Worm (Caenorhabditis elegans) whole organism, mixed stage, embryonic: ENCODE data around the gene znf-207.
"Not testable (repeated sequence)": the region's sequence is repeated elsewhere in the genome, so short reads cannot be mapped to it uniquely, and the experiment has no call there.

ENCODE experiments used
- M03D4.4 ChIP-seq: sonication (generic microtip); optimal IDR thresholded peaks from 2 replicates; lab custom pipeline; 2017; ENCODE audit warnings: mild to moderate bottlenecking, missing genetic modification characterization, missing compliant biosample characterization
- bed-3 ChIP-seq: fragments of 200-800 bp; sonication (Bioruptor generic); optimal IDR thresholded peaks from 3 replicates; lab custom pipeline; 2018; ENCODE audit warnings: mild to moderate bottlenecking, missing genetic modification characterization, moderate library complexity, missing compliant biosample characterization
- blmp-1 ChIP-seq: fragments of 150-350 bp; optimal IDR thresholded peaks from 2 replicates; lab custom pipeline; 2014; ENCODE audit warnings: missing biosample characterization, missing genetic modification characterization
- ceh-39 ChIP-seq: fragments of 150-350 bp; optimal IDR thresholded peaks from 2 replicates; lab custom pipeline; 2014; ENCODE audit warnings: missing biosample characterization, missing genetic modification characterization
- ces-1 ChIP-seq: fragments of 150-350 bp; optimal IDR thresholded peaks from 2 replicates; lab custom pipeline; 2014; ENCODE audit warnings: missing biosample characterization, missing genetic modification reagents, missing genetic modification characterization
- drap-1 ChIP-seq: fragments of 200-800 bp; sonication (Bioruptor generic); optimal IDR thresholded peaks from 3 replicates; lab custom pipeline; 2018; ENCODE audit warnings: mild to moderate bottlenecking, missing genetic modification characterization, missing compliant biosample characterization
- elt-1 ChIP-seq: sonication (generic microtip); optimal IDR thresholded peaks from 2 replicates; lab custom pipeline; 2017; ENCODE audit warnings: missing genetic modification characterization, mild to moderate bottlenecking, missing compliant biosample characterization, antibody characterized with exemption, moderate library complexity, borderline replicate concordance; ENCODE audit not compliant: insufficient read depth
- ham-2 ChIP-seq: fragments of 200-800 bp; sonication (Bioruptor generic); optimal IDR thresholded peaks from 2 replicates; lab custom pipeline; 2018; ENCODE audit warnings: mild to moderate bottlenecking, missing genetic modification characterization, missing compliant biosample characterization
- hlh-1 ChIP-seq: fragments of 150-350 bp; optimal IDR thresholded peaks from 2 replicates; lab custom pipeline; 2014; ENCODE audit warnings: missing biosample characterization, missing genetic modification reagents, missing genetic modification characterization
- lsy-2 ChIP-seq: fragments of 150-350 bp; optimal IDR thresholded peaks from 2 replicates; lab custom pipeline; 2014; ENCODE audit warnings: missing biosample characterization, missing genetic modification characterization
- mab-5 ChIP-seq: fragments of 150-350 bp; optimal IDR thresholded peaks from 2 replicates; lab custom pipeline; 2014; ENCODE audit warnings: missing biosample characterization, missing genetic modification characterization
- mep-1 ChIP-seq: fragments of 150-350 bp; optimal IDR thresholded peaks from 2 replicates; lab custom pipeline; 2017; ENCODE audit warnings: missing biosample characterization, missing genetic modification reagents, missing genetic modification characterization, inconsistent platforms
- mls-2 ChIP-seq: sonication (generic microtip); optimal IDR thresholded peaks from 2 replicates; lab custom pipeline; 2016; ENCODE audit warnings: mild to moderate bottlenecking, missing genetic modification characterization, moderate library complexity, missing compliant biosample characterization
- nhr-12 ChIP-seq: fragments of 150-350 bp; optimal IDR thresholded peaks from 2 replicates; lab custom pipeline; 2014; ENCODE audit warnings: missing biosample characterization, missing genetic modification characterization
- nhr-2 ChIP-seq: fragments of 150-350 bp; optimal IDR thresholded peaks from 2 replicates; lab custom pipeline; 2014; ENCODE audit warnings: missing biosample characterization, missing genetic modification characterization
- nhr-237 ChIP-seq: fragments of 150-350 bp; optimal IDR thresholded peaks from 2 replicates; lab custom pipeline; 2014; ENCODE audit warnings: missing biosample characterization, missing genetic modification characterization
- nhr-28 ChIP-seq: fragments of 150-350 bp; optimal IDR thresholded peaks from 2 replicates; lab custom pipeline; 2014; ENCODE audit warnings: missing biosample characterization, missing genetic modification characterization
- nhr-76 ChIP-seq: sonication (generic microtip); optimal IDR thresholded peaks from 2 replicates; lab custom pipeline; 2017; ENCODE audit warnings: missing biosample characterization, missing genetic modification characterization
- pha-4 ChIP-seq: fragments of 150-350 bp; optimal IDR thresholded peaks from 2 replicates; lab custom pipeline; 2018; ENCODE audit warnings: missing biosample characterization, missing genetic modification reagents, missing genetic modification characterization
- sem-2 ChIP-seq: fragments of 200-800 bp; sonication (Bioruptor generic); optimal IDR thresholded peaks from 2 replicates; lab custom pipeline; 2018; ENCODE audit warnings: mild to moderate bottlenecking, missing genetic modification characterization, missing compliant biosample characterization
- sptf-1 ChIP-seq: sonication (generic microtip); optimal IDR thresholded peaks from 2 replicates; lab custom pipeline; 2017; ENCODE audit warnings: mild to moderate bottlenecking, missing genetic modification characterization, moderate library complexity, missing compliant biosample characterization
- tbx-8 ChIP-seq: fragments of 200-800 bp; sonication (Bioruptor generic); optimal IDR thresholded peaks from 2 replicates; lab custom pipeline; 2018; ENCODE audit warnings: mild to moderate bottlenecking, missing genetic modification characterization, moderate library complexity, missing compliant biosample characterization
- unc-39 ChIP-seq: fragments of 150-350 bp; optimal IDR thresholded peaks from 2 replicates; lab custom pipeline; 2014; ENCODE audit warnings: missing biosample characterization, missing genetic modification characterization
- zip-8 ChIP-seq: fragments of 150-350 bp; optimal IDR thresholded peaks from 2 replicates; lab custom pipeline; 2014; ENCODE audit warnings: missing biosample characterization, missing genetic modification characterization
- ztf-11 ChIP-seq: fragments of 150-350 bp; optimal IDR thresholded peaks from 2 replicates; lab custom pipeline; 2014; ENCODE audit warnings: missing biosample characterization, missing genetic modification characterization

The znf-207 gene

DNA sequence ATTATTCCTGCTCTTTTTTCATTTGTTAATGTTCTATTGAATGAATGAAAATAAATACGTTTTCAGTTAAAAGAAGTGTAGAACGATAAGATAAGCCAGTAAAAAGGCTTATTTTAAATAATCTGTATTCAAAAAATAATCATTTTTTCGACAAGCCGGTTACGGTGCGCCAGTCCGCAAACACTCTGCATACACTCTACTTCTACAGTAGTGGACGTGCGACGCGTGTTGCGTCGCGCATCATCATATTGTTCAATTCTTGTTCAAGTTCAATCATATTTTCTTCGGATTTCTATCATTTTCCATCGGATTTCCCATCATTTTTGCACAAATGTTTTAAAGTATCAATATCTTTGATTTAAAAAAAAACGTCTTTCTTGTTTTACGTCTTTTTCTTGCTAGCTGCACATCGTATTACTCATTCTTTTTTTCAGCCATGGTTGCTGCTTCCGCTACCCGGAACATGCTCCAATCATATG lies 9.2 kb downstream of the znf-207 start, which contains the start of gene B0035.18:
TSS of gene B0035.18 (plus strand) at position 429 of the 479 bp plus-strand sequence.
- no peak for TF ChIP-seq sptf-1
- no peak for TF ChIP-seq sem-2 (GFP tag; lab: Kevin White, UChicago)
- no peak for TF ChIP-seq nhr-2 (tag; lab: Kevin White, UChicago)
- TF ChIP-seq mls-2 (tag; lab: Kevin White, UChicago) = no peak

DNA sequence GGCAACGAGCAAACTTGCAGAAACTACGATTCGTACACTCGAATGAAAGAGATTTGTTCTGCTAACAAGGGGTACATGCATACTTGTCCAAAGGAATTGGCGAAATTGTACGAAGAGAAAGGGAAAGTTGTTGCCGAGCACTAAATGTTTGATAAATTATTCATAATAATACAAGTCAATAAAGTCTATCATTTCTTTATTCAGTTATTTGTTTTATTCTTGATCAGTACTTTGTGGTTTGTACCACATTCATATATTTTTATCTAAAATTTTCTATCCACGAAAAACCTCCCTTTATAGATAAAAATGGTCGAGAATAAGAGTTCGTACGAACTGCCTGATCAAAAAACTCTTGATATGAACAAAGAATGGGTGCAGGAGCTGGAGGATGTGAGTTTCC lies 9.7 kb downstream of the znf-207 start, which contains the start of gene edg-1:
TSS of gene edg-1 (plus strand) at position 301 of the 400 bp plus-strand sequence.
- no peak for TF ChIP-seq ham-2 (GFP tag; lab: Kevin White, UChicago)
- no peak for TF ChIP-seq nhr-76 (tag; lab: Kevin White, UChicago)
- no peak for TF ChIP-seq pha-4 (tag; lab: Kevin White, UChicago)
- no peak for TF ChIP-seq mab-5 (tag; lab: Kevin White, UChicago)
- TF ChIP-seq unc-39 = no peak

DNA sequence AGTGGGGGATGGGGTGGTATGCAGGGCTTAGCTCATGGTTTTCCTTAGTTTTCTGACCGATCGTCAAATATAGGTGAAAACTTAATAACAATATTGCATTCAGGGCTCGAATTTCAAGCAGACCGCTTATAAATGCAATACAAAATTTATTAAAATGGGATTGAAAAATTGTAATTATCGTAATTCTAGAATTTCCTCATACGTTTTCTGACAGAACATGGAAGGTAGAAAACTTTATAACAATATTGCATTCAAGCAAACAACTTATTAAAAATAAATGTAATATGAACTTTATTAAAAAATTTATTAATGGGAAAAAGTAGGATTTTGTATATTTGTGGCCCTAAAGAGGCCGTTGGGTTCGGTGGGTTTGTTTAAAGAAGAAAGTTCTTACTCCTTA lies 12.9 kb downstream of the znf-207 start:
- TF ChIP-seq elt-1 (tag; lab: Kevin White, UChicago) = no peak
- no peak for TF ChIP-seq mab-5 (tag; lab: Kevin White, UChicago)
- TF ChIP-seq nhr-28 (tag; lab: Kevin White, UChicago) = no peak
- no peak for TF ChIP-seq zip-8
- TF ChIP-seq nhr-237 (tag; lab: Kevin White, UChicago) = no peak
- no peak for TF ChIP-seq nhr-12 (tag; lab: Kevin White, UChicago)
- no peak for TF ChIP-seq sptf-1
- TF ChIP-seq sem-2 (GFP tag; lab: Kevin White, UChicago) = no peak
- no peak for TF ChIP-seq hlh-1 (tag; lab: Kevin White, UChicago)
- TF ChIP-seq pha-4 (tag; lab: Kevin White, UChicago) = no peak
- TF ChIP-seq M03D4.4 (tag; lab: Kevin White, UChicago) = no peak
- no peak for TF ChIP-seq ceh-39 (tag; lab: Kevin White, UChicago)
- no peak for TF ChIP-seq blmp-1 (tag; lab: Kevin White, UChicago)

DNA sequence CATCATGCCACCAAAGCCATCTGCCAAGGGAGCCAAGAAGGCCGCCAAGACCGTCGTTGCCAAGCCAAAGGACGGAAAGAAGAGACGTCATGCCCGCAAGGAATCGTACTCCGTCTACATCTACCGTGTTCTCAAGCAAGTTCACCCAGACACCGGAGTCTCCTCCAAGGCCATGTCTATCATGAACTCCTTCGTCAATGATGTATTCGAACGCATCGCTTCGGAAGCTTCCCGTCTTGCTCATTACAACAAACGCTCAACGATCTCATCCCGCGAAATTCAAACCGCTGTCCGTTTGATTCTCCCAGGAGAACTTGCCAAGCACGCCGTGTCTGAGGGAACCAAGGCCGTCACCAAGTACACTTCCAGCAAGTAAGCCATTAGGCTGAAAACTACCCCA lies 14.0 kb downstream of the znf-207 start, which contains the start of gene his-48:
TSS of gene his-48 (plus strand) at position 5 of the 400 bp plus-strand sequence.
- TF ChIP-seq lsy-2 (tag; lab: Kevin White, UChicago); ces-1 (GFP tag; lab: Kevin White, UChicago); tbx-8 (GFP tag; lab: Kevin White, UChicago): not testable (repeated sequence)

DNA sequence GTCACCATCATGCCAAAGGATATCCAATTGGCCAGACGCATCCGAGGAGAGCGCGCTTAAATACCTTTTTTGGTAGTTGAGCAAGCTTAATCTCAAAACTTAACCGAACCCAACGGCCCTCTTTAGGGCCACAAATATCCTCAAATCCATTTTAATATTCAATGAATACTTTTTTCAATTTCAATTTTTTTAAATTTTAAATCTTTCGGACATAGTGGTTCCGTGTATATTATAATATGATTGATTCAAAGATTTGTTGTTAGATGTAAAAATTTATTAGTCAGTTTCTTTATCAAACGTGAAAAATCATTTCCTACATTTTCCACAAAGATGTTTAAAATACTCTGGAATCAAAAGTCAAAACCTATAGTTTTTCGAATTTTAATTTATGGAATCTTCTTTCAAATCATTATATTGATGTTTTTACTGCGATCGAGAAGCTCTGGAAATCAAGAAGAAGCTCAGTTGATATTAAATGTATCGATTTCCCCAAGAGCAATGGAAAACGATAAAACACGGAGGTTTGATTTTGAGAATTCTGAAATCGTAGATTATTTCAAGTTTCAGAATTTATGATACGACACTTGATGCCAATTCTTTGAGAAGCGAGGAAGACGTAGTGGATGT lies 16.3 kb downstream of the znf-207 start, which contains the start of gene B0035.21:
TSS of gene B0035.21 (plus strand) at position 322 of the 627 bp plus-strand sequence.
- TF ChIP-seq drap-1 (GFP tag; lab: Kevin White, UChicago) (no peak), mab-5 (tag; lab: Kevin White, UChicago) (no peak), nhr-237 (tag; lab: Kevin White, UChicago) (no peak), mls-2 (tag; lab: Kevin White, UChicago) (no peak), nhr-12 (tag; lab: Kevin White, UChicago) (no peak), lsy-2 (tag; lab: Kevin White, UChicago) (no peak), ztf-11 (tag; lab: Kevin White, UChicago) (no peak), bed-3 (GFP tag; lab: Kevin White, UChicago) (no peak), mep-1 (tag; lab: Kevin White, UChicago) (no peak)

DNA sequence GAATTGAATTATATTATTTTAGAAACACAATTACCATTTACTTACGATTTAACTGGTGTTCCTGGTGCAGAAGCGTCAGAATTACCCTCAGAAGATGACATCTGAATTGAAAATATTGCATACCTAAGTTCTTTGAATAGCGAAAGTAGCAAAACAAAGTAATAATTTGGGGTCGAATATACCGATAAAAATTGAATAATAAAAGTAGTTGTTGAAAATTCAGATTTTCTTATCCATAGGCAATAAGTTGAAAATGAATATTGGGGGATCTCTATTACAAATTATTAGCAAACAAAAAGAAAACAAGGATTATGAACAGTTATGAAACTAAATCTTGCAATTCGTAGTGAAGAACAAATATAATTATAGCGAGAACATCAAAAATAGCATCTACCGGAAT lies 18.5 kb downstream of the znf-207 start, which contains the start of gene leo-1:
TSS of gene leo-1 (minus strand) at position 101 of the 400 bp plus-strand sequence.
- TF ChIP-seq ztf-11 (tag; lab: Kevin White, UChicago) = no peak
- no peak for TF ChIP-seq mls-2 (tag; lab: Kevin White, UChicago)
- no peak for TF ChIP-seq elt-1 (tag; lab: Kevin White, UChicago)
- no peak for TF ChIP-seq ceh-39 (tag; lab: Kevin White, UChicago)
- no peak for TF ChIP-seq blmp-1 (tag; lab: Kevin White, UChicago)
- TF ChIP-seq, all 35 proteins: peak for 0

DNA sequence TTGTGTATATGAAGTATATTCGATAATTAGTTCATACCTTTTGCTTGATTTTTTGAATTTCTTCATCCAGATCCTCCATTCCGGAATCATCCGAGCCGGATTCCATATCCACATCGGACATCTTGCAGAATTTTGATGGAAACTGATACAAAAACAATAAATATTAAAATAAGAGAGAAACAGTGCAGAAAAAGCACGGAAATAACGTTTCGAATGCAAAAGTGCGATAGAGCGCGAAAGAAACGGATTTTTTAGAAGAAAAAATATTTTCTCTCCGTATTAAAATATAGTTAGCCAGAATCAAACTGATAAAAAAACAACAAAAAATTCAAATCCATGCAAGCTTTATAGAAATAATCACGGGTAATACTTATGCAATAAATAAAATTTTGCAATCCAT lies 22.0 kb downstream of the znf-207 start, which contains the start of gene sart-3:
TSS of gene sart-3 (minus strand) at position 219 of the 400 bp plus-strand sequence.
- no peak for TF ChIP-seq nhr-28 (tag; lab: Kevin White, UChicago)
